Fruit fly (Drosophila melanogaster) whole organism, embryonic: Measurements from ENCODE around the gene Gli.

Experiments used
- Atf-2 ChIP-seq: fragments of 200-800 bp; sonication (Bioruptor generic); optimal IDR thresholded peaks from 2 replicates; lab custom pipeline; 2016; ENCODE audit warnings: missing biosample characterization, missing genetic modification characterization
- C15 ChIP-seq: fragments of 200-800 bp; sonication (Bioruptor generic); IDR thresholded peaks from 3 replicates; pipeline ENCODE4 v1.3.6; 2022; ENCODE audit warnings: missing biosample characterization, missing genetic modification characterization
- CG10209 ChIP-seq: fragments of 200-800 bp; sonication (Bioruptor generic); optimal IDR thresholded peaks from 3 replicates; lab custom pipeline; 2017; ENCODE audit warnings: missing biosample characterization, mild to moderate bottlenecking, missing genetic modification characterization, missing genetic modification reagents
- CG1024 ChIP-seq: fragments of 200-800 bp; sonication (Bioruptor generic); IDR thresholded peaks from 2 replicates; pipeline ENCODE4 v1.3.6; 2022; ENCODE audit warnings: missing biosample characterization, missing genetic modification characterization
- CG10366 ChIP-seq: fragments of 200-800 bp; sonication (Bioruptor generic); IDR thresholded peaks from 2 replicates; pipeline ENCODE4 v1.3.6; 2022; ENCODE audit warnings: missing biosample characterization, missing genetic modification characterization
- CG11456 ChIP-seq: fragments of 200-800 bp; sonication (Bioruptor generic); IDR thresholded peaks from 3 replicates; pipeline ENCODE4 v1.3.6; 2022; ENCODE audit warnings: missing biosample characterization, missing genetic modification characterization
- CG1233 ChIP-seq: fragments of 200-800 bp; sonication (Bioruptor generic); optimal IDR thresholded peaks from 4 replicates; lab custom pipeline; 2018; ENCODE audit warnings: missing biosample characterization, mild to moderate bottlenecking, missing genetic modification characterization
- CG1647 ChIP-seq: fragments of 200-800 bp; sonication (Bioruptor generic); optimal IDR thresholded peaks from 3 replicates; lab custom pipeline; 2016; ENCODE audit warnings: missing biosample characterization, missing genetic modification characterization
- CG18262 ChIP-seq: fragments of 200-800 bp; optimal IDR thresholded peaks from 3 replicates; lab custom pipeline; 2019; ENCODE audit warnings: missing biosample characterization, mild to moderate bottlenecking, missing genetic modification characterization, moderate library complexity
- CG3065 ChIP-seq: fragments of 200-800 bp; sonication (Bioruptor generic); optimal IDR thresholded peaks from 2 replicates; lab custom pipeline; 2016; ENCODE audit warnings: missing biosample characterization, missing genetic modification characterization
- CG32772 ChIP-seq: fragments of 200-800 bp; sonication (Bioruptor generic); IDR thresholded peaks from 2 replicates; pipeline ENCODE4 v1.3.6; 2022; ENCODE audit warnings: missing biosample characterization, missing genetic modification characterization
- CG3407 ChIP-seq: fragments of 200-800 bp; sonication (Bioruptor generic); optimal IDR thresholded peaks from 2 replicates; lab custom pipeline; 2018; ENCODE audit warnings: missing biosample characterization, mild to moderate bottlenecking, missing genetic modification characterization
- CG4854 ChIP-seq: fragments of 200-800 bp; sonication (Bioruptor generic); optimal IDR thresholded peaks from 2 replicates; lab custom pipeline; 2016; ENCODE audit warnings: missing biosample characterization, missing genetic modification characterization, inconsistent platforms
- CG7372 ChIP-seq: fragments of 200-800 bp; sonication (Bioruptor generic); IDR thresholded peaks from 2 replicates; pipeline ENCODE4 v1.3.6; 2022; ENCODE audit warnings: missing biosample characterization, missing genetic modification characterization
- CG7556 ChIP-seq: fragments of 200-800 bp; sonication (Bioruptor generic); optimal IDR thresholded peaks from 2 replicates; lab custom pipeline; 2017; ENCODE audit warnings: missing biosample characterization, mild to moderate bottlenecking, missing genetic modification characterization
- CG8089 ChIP-seq: fragments of 200-800 bp; sonication (Bioruptor generic); optimal IDR thresholded peaks from 3 replicates; lab custom pipeline; 2016; ENCODE audit warnings: missing biosample characterization, missing genetic modification characterization
- CG8281 ChIP-seq: fragments of 200-800 bp; sonication (Bioruptor generic); optimal IDR thresholded peaks from 2 replicates; lab custom pipeline; 2018; ENCODE audit warnings: missing biosample characterization, mild to moderate bottlenecking, missing genetic modification characterization, moderate library complexity
- CG8924 ChIP-seq: fragments of 200-800 bp; optimal IDR thresholded peaks from 3 replicates; lab custom pipeline; 2019; ENCODE audit warnings: missing biosample characterization, mild to moderate bottlenecking, missing genetic modification characterization, moderate library complexity
- CG9817 ChIP-seq: fragments of 200-800 bp; sonication (Bioruptor generic); optimal IDR thresholded peaks from 2 replicates; lab custom pipeline; 2018; ENCODE audit warnings: missing biosample characterization, mild to moderate bottlenecking, missing genetic modification characterization, moderate library complexity
- CG9932 ChIP-seq: fragments of 200-800 bp; sonication (Bioruptor generic); IDR thresholded peaks from 2 replicates; pipeline ENCODE4 v1.3.6; 2022; ENCODE audit warnings: missing biosample characterization, missing genetic modification characterization
- CTCF ChIP-seq: fragments of 200-800 bp; sonication (Bioruptor generic); optimal IDR thresholded peaks from 2 replicates; lab custom pipeline; 2017; ENCODE audit warnings: missing biosample characterization, mild to moderate bottlenecking, missing genetic modification characterization, moderate library complexity
- CoRest ChIP-seq: fragments of 200-800 bp; sonication (Bioruptor generic); optimal IDR thresholded peaks from 3 replicates; lab custom pipeline; 2018; ENCODE audit warnings: missing biosample characterization, mild to moderate bottlenecking, missing genetic modification characterization, moderate library complexity
- Dbx ChIP-seq: fragments of 200-800 bp; sonication (Bioruptor generic); IDR thresholded peaks from 3 replicates; pipeline ENCODE4 v1.3.6; 2022; ENCODE audit warnings: missing biosample characterization, missing genetic modification characterization
- Dip3 ChIP-seq: fragments of 200-800 bp; sonication (Bioruptor generic); optimal IDR thresholded peaks from 3 replicates; lab custom pipeline; 2016; ENCODE audit warnings: missing biosample characterization, missing genetic modification characterization
- E2f2 ChIP-seq: fragments of 200-800 bp; sonication (Bioruptor generic); IDR thresholded peaks from 2 replicates; pipeline ENCODE4 v1.3.6; 2022; ENCODE audit warnings: missing biosample characterization, missing genetic modification characterization
- Fer3 ChIP-seq: fragments of 200-800 bp; sonication (Bioruptor generic); optimal IDR thresholded peaks from 2 replicates; lab custom pipeline; 2018; ENCODE audit warnings: missing biosample characterization, mild to moderate bottlenecking, missing genetic modification characterization, moderate library complexity
- Hey ChIP-seq: fragments of 200-800 bp; sonication (Bioruptor generic); optimal IDR thresholded peaks from 3 replicates; lab custom pipeline; 2018; ENCODE audit warnings: missing biosample characterization, mild to moderate bottlenecking, missing genetic modification characterization
- Mad ChIP-seq: fragments of 200-800 bp; sonication (Bioruptor generic); optimal IDR thresholded peaks from 2 replicates; lab custom pipeline; 2016; ENCODE audit warnings: missing biosample characterization, missing genetic modification characterization
- NK7.1 ChIP-seq: fragments of 200-800 bp; sonication (Bioruptor generic); optimal IDR thresholded peaks from 3 replicates; lab custom pipeline; 2016; ENCODE audit warnings: missing biosample characterization, missing genetic modification characterization
- Oaz ChIP-seq: fragments of 200-800 bp; sonication (Bioruptor generic); IDR thresholded peaks from 2 replicates; pipeline ENCODE4 v1.3.6; 2022; ENCODE audit warnings: missing biosample characterization, missing genetic modification characterization
- Optix ChIP-seq: fragments of 200-800 bp; sonication (Bioruptor generic); IDR thresholded peaks from 3 replicates; pipeline ENCODE4 v1.3.6; 2022; ENCODE audit warnings: missing biosample characterization, missing genetic modification characterization
- PHDP ChIP-seq: fragments of 200-800 bp; sonication (Bioruptor generic); optimal IDR thresholded peaks from 3 replicates; lab custom pipeline; 2018; ENCODE audit warnings: missing biosample characterization, mild to moderate bottlenecking, missing genetic modification characterization, moderate library complexity
- Sox100B ChIP-seq: fragments of 200-800 bp; sonication (Bioruptor generic); optimal IDR thresholded peaks from 3 replicates; lab custom pipeline; 2018; ENCODE audit warnings: missing biosample characterization, mild to moderate bottlenecking, missing genetic modification characterization
- Spps ChIP-seq: fragments of 200-800 bp; sonication (Bioruptor generic); optimal IDR thresholded peaks from 2 replicates; lab custom pipeline; 2018; ENCODE audit warnings: missing biosample characterization, mild to moderate bottlenecking, missing genetic modification characterization
- Taf1 ChIP-seq: fragments of 200-800 bp; sonication (Bioruptor generic); IDR thresholded peaks from 2 replicates; pipeline ENCODE4 v1.3.6; 2022; ENCODE audit warnings: missing biosample characterization, missing genetic modification characterization
- az2 ChIP-seq: fragments of 200-800 bp; sonication (Bioruptor generic); optimal IDR thresholded peaks from 3 replicates; lab custom pipeline; 2016; ENCODE audit warnings: missing biosample characterization, missing genetic modification characterization
- bowl ChIP-seq: fragments of 200-800 bp; sonication (Bioruptor generic); IDR thresholded peaks from 2 replicates; pipeline ENCODE4 v1.3.6; 2022; ENCODE audit warnings: missing biosample characterization, missing genetic modification characterization
- chif ChIP-seq, 2 experiments: fragments of 200-800 bp; sonication (Bioruptor generic); optimal IDR thresholded peaks; 3 replicates each; lab custom pipeline; 2016; ENCODE audit warnings: missing biosample characterization in 2 of 2, missing genetic modification characterization in 2 of 2
- dmrt11E ChIP-seq: fragments of 200-800 bp; sonication (Bioruptor generic); optimal IDR thresholded peaks from 3 replicates; lab custom pipeline; 2018; ENCODE audit warnings: missing biosample characterization, mild to moderate bottlenecking, missing genetic modification characterization, moderate library complexity
- esg ChIP-seq: fragments of 200-800 bp; sonication (Bioruptor generic); conservative IDR thresholded peaks from 2 replicates; pipeline ENCODE4 v1.3.6; 2022; ENCODE audit warnings: missing biosample characterization, missing genetic modification characterization
- ftz-f1 ChIP-seq: fragments of 200-800 bp; sonication (Bioruptor generic); optimal IDR thresholded peaks from 2 replicates; lab custom pipeline; 2016; ENCODE audit warnings: missing biosample characterization, missing genetic modification characterization
- gce ChIP-seq: fragments of 200-800 bp; sonication (Bioruptor generic); IDR thresholded peaks from 3 replicates; pipeline ENCODE4 v1.3.6; 2022; ENCODE audit warnings: missing biosample characterization, missing genetic modification characterization
- kni ChIP-seq: fragments of 200-800 bp; sonication (Bioruptor generic); optimal IDR thresholded peaks from 3 replicates; lab custom pipeline; 2017; ENCODE audit warnings: mild to moderate bottlenecking, missing biosample characterization, missing genetic modification reagents, missing genetic modification characterization
- nau ChIP-seq: fragments of 200-800 bp; sonication (Bioruptor generic); optimal IDR thresholded peaks from 3 replicates; lab custom pipeline; 2017; ENCODE audit warnings: missing biosample characterization, mild to moderate bottlenecking, missing genetic modification characterization, missing genetic modification reagents
- nerfin-1 ChIP-seq: fragments of 200-800 bp; sonication (Bioruptor generic); optimal IDR thresholded peaks from 3 replicates; lab custom pipeline; 2019; ENCODE audit warnings: missing biosample characterization, mild to moderate bottlenecking, missing genetic modification characterization, moderate library complexity
- otp ChIP-seq: fragments of 200-800 bp; sonication (Bioruptor generic); IDR thresholded peaks from 3 replicates; pipeline ENCODE4, ENCODE4 v1.3.6; 2022; ENCODE audit warnings: missing biosample characterization, missing genetic modification characterization
- vvl ChIP-seq: fragments of 200-800 bp; sonication (Bioruptor generic); IDR thresholded peaks from 2 replicates; pipeline ENCODE4 v1.3.6; 2022; ENCODE audit warnings: missing biosample characterization, missing genetic modification characterization
- z ChIP-seq: fragments of 200-800 bp; sonication (Bioruptor generic); IDR thresholded peaks from 3 replicates; pipeline ENCODE4 v1.3.6; 2022; ENCODE audit warnings: missing biosample characterization, missing genetic modification characterization
- zfh1 ChIP-seq: fragments of 200-800 bp; sonication (Bioruptor generic); IDR thresholded peaks from 3 replicates; pipeline ENCODE4 v1.3.6; 2022; ENCODE audit warnings: missing biosample characterization, missing genetic modification characterization

Gene Gli

DNA sequence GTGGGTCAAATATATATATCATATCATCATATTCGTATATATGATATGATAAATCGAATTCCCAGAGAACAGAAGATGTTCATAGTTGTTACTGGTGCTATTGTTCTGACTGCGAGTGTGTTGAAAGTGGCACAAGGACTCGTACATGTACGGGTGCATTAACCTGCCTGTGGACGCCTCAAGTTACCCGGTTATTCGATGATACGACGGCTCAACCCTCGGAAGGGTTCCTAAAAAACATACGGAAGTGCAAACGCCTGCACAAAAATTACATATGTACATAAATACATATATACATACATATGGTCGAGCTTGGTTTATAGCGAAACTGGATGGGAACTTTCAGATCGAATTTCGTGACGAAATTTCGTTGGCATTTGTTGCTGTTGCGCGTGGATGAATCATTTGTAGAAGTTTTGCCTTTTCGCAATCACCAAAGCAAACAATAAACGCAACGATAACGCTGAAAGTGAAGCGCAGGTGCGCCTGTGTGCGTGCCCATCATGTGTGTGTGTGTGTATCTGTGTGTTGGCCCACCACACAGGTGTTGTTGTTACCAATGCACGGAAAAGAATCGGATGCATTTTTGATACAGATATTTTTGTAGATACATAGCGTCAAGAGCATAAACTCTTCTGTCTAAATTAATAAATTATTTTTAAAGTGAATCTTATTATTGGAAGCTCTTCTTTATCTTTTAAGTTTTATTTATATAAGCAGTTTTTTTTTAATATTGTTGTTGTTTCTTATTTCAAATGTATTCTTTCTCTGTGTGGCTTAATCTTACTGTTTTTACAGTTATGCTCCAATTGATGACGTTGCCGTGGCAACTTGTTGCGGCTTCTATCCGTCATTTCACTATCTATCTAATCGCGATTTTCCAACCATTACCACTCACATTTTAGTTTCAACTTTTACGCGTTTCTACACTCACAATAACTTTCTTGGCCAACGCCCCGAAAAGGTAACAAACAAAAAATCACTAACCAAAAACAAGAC lies 850 bp downstream of the Gli start (continued):
- 0 out of 3 replicates have a peak, but pooled peaks have one; percentile 22 for TF ChIP-seq z
- TF ChIP-seq bowl (GFP tag; lab: Robert Waterston, UW): peak; percentile 51; the same call in 1 of the 2 replicates
- peak; percentile 46; the same call in 1 of the 2 replicates for TF ChIP-seq Taf1 (GFP tag; lab: Robert Waterston, UW)
- peak; percentile 78 for TF ChIP-seq CoRest (tag; lab: Kevin White, UChicago)
- TF ChIP-seq CG9932 (GFP tag; lab: Robert Waterston, UW): 0 out of 2 replicates have a peak, but pooled peaks have one; percentile 39
- peak; percentile 58 for TF ChIP-seq nerfin-1 (tag; lab: Kevin White, UChicago)
- peak; percentile 48 for TF ChIP-seq CG8089
- TF ChIP-seq CG10209 (GFP tag; lab: Kevin White, UChicago): peak; percentile 75
- TF ChIP-seq Hey: no peak
- TF ChIP-seq Spps: peak; percentile 35
- TF ChIP-seq CG9817 (tag; lab: Kevin White, UChicago): peak; percentile 41
- peak; percentile 64 for TF ChIP-seq PHDP (tag; lab: Kevin White, UChicago)
- TF ChIP-seq nau (GFP tag; lab: Kevin White, UChicago): no peak
- peak; percentile 46; the same call in 1 of the 2 replicates for TF ChIP-seq E2f2 (GFP tag; lab: Robert Waterston, UW)
- TF ChIP-seq NK7.1 (GFP tag; lab: Kevin White, UChicago): peak; percentile 19
- no peak for TF ChIP-seq CTCF
- peak; percentile 30 to 61 for TF ChIP-seq chif (GFP tag; optimal IDR thresholded peaks at IDR 0.05; lab: Kevin White, UChicago)
- peak; percentile 41 for TF ChIP-seq CG8281
- TF ChIP-seq C15: peak; percentile 67; the same call in 2 of the 3 replicates
- peak; percentile 64 for TF ChIP-seq CG1024 (GFP tag; lab: Robert Waterston, UW)
- peak; percentile 65; the same call in 1 of the 3 replicates for TF ChIP-seq gce (GFP tag; lab: Robert Waterston, UW)
- no peak for TF ChIP-seq Atf-2 (GFP tag; lab: Kevin White, UChicago)
- TF ChIP-seq CG1233 (GFP tag; lab: Kevin White, UChicago): peak; percentile 65
- TF ChIP-seq CG4854 (GFP tag; lab: Kevin White, UChicago): peak; percentile 1
- peak; percentile 80 for TF ChIP-seq CG32772 (GFP tag; lab: Robert Waterston, UW)
- TF ChIP-seq otp (GFP tag; lab: Robert Waterston, UW): peak; percentile 57; the same call in 1 of the 3 replicates
- TF ChIP-seq Dip3 (GFP tag; lab: Kevin White, UChicago): no peak
- peak; percentile 34 for TF ChIP-seq Mad
- peak; percentile 80 for TF ChIP-seq dmrt11E (tag; lab: Kevin White, UChicago)
- no peak for TF ChIP-seq ftz-f1 (GFP tag; lab: Kevin White, UChicago)
- TF ChIP-seq CG1647 (GFP tag; lab: Kevin White, UChicago): peak; percentile 26
- peak; percentile 81 for TF ChIP-seq kni (GFP tag; lab: Kevin White, UChicago)
- TF ChIP-seq CG11456 (GFP tag; lab: Robert Waterston, UW): peak; percentile 57; the same call in 1 of the 3 replicates
- peak; percentile 80 for TF ChIP-seq CG7556 (GFP tag; lab: Kevin White, UChicago)
- peak; percentile 76 for TF ChIP-seq zfh1 (GFP tag; lab: Robert Waterston, UW)
- peak; percentile 90 for TF ChIP-seq vvl (GFP tag; lab: Robert Waterston, UW)
- TF ChIP-seq Dbx (GFP tag; lab: Robert Waterston, UW): peak; percentile 51; the same call in 1 of the 3 replicates
- TF ChIP-seq Oaz (GFP tag; lab: Robert Waterston, UW): 0 out of 2 replicates have a peak, but pooled peaks have one; percentile 48
- TF ChIP-seq CG3407: peak; percentile 72
- TF ChIP-seq Sox100B (GFP tag; lab: Kevin White, UChicago): peak; percentile 83
- TF ChIP-seq esg (GFP tag; lab: Robert Waterston, UW): peak; percentile 80
- peak; percentile 45; the same call in 1 of the 3 replicates for TF ChIP-seq Optix (GFP tag; lab: Robert Waterston, UW)
- peak; percentile 66 for TF ChIP-seq az2 (GFP tag; lab: Kevin White, UChicago)
- TF ChIP-seq CG7372 (GFP tag; lab: Robert Waterston, UW): peak; percentile 70
- TF ChIP-seq CG10366 (GFP tag; lab: Robert Waterston, UW): peak; percentile 87
- peak; percentile 58 for TF ChIP-seq Fer3
- TF ChIP-seq CG3065 (GFP tag; lab: Kevin White, UChicago): peak; percentile 19
- peak; percentile 87 for TF ChIP-seq CG18262 (tag; lab: Kevin White, UChicago)
- TF ChIP-seq CG8924 (tag; lab: Kevin White, UChicago): peak; percentile 85
